Worm (Caenorhabditis elegans) whole organism, mixed stage, embryonic: ENCODE data around the gene nsy-1.

Source experiments
- elt-1 ChIP-seq: sonication (generic microtip); optimal IDR thresholded peaks from 2 replicates; lab custom pipeline; 2017; ENCODE audit warnings: missing genetic modification characterization, mild to moderate bottlenecking, missing compliant biosample characterization, antibody characterized with exemption, moderate library complexity, borderline replicate concordance; ENCODE audit not compliant: insufficient read depth
- nhr-237 ChIP-seq: fragments of 150-350 bp; optimal IDR thresholded peaks from 2 replicates; lab custom pipeline; 2014; ENCODE audit warnings: missing biosample characterization, missing genetic modification characterization
- pha-4 ChIP-seq: fragments of 150-350 bp; optimal IDR thresholded peaks from 2 replicates; lab custom pipeline; 2018; ENCODE audit warnings: missing biosample characterization, missing genetic modification reagents, missing genetic modification characterization
- unc-62 ChIP-seq: fragments of 150-350 bp; optimal IDR thresholded peaks from 2 replicates; lab custom pipeline; 2014; ENCODE audit warnings: missing biosample characterization, missing genetic modification reagents, missing genetic modification characterization

- TF ChIP-seq nhr-237 (no peak), unc-62 (GFP tag; lab: Kevin White, UChicago) (no peak), elt-1 (tag; lab: Kevin White, UChicago) (no peak), pha-4 (tag; lab: Kevin White, UChicago) (no peak)
Observed at ce11 chrII:5014399-5014798, 8.2 kb upstream of the nsy-1 start, which contains the start of gene F59A6.2.
